Worm (Caenorhabditis elegans): ENCODE measurements around the gene fipp-1.

Gene fipp-1

DNA sequence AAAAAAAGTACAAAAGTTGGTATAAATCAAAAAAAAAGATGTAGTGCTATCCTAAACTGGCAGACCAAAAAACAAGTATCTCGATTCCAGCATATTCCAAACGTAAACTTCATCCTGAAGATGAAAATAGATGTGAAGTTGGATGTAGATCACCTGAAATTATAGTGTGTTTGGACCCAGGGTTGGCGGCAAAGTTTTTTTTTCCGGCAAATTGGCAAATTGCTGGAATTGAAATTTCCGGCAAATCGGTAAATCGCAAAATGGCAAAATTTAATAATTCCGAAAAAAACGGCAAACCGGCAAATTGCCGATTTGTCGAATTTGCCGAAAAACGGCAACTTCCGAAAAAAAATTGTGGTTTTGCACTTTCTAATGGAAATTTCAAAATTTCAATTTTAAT is 12.9 kb downstream of the fipp-1 start, which contains the start of gene F13A2.2:
Gene F13A2.2 (minus strand): TSS at position 101 of the 400 bp plus-strand sequence.
- TF ChIP-seq lin-13 (GFP tag; optimal IDR thresholded peaks at IDR 0.05) (no peak), sdz-12 (GFP tag; optimal IDR thresholded peaks at IDR 0.05) (no peak)

DNA sequence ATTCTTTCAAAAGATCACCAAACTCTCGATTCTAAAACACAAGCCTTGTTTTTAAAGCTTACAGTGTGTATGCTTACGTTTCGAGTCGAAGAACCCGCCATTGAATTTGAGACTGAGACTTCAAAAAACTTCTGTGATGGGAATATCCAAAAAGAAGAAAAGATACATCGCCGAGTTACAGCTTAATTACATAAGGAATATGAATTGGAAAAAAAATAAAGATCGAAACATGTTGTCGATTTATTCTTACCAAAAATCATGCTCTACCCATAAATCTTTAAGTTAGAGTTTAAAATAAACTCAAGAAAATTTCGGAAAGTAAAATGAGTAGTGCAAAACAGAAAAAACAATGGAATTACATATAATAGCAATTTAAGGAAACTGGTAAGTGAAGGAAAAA is 14.6 kb downstream of the fipp-1 start, which contains the start of gene F13A2.10:
Gene F13A2.10 (minus strand): TSS at position 101 of the 400 bp plus-strand sequence.
- no peak for TF ChIP-seq mep-1 (tag; optimal IDR thresholded peaks at IDR 0.05)
- peak; percentile 34 for TF ChIP-seq aha-1 (tag)
- TF ChIP-seq Y105C5A.15 (GFP tag; IDR thresholded peaks at IDR 0.05), result no peak

- no peak for TF ChIP-seq Y75B8A.6 (GFP tag; IDR thresholded peaks at IDR 0.05)
- TF ChIP-seq ceh-62 (tag; optimal IDR thresholded peaks at IDR 0.05), result no peak
- TF ChIP-seq unc-62 (GFP tag; optimal IDR thresholded peaks at IDR 0.05 in 1 of 2), result no peak
- no peak for TF ChIP-seq unc-62 (tag; optimal IDR thresholded peaks at IDR 0.05)
- TF ChIP-seq lin-38 (GFP tag; IDR thresholded peaks at IDR 0.05), result no peak
- no peak for TF ChIP-seq lin-29 (GFP tag; IDR thresholded peaks at IDR 0.05)
- TF ChIP-seq zfp-3 (GFP tag; conservative IDR thresholded peaks at IDR 0.05), result no peak
- no peak for TF ChIP-seq ztf-7 (tag; optimal IDR thresholded peaks at IDR 0.05)
Measured at ce11 chrV:4387402-4387801, 15.8 kb downstream of the fipp-1 start, which contains the start of gene F13A2.9. F13A2.9 (minus strand) TSS chrV:4387502.

DNA sequence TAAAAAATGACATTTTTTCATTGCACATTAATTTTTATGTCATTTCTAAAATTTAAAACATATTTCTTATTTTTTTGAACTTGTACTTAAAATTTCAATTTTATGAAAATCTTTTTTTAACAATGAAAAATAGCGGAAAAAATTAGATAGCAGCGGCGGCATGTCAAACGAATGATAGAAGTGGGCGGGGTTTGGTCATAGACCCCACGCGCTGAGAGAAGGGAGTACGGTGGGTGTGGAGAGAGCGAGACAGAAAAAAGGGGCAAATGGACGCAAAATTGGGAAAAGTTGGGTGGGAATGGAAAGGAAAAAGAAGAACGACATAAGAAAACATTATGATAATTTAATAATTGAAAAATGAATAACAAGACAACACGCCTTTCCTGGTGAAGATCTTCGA is 16.3 kb downstream of the fipp-1 start:
- TF ChIP-seq nhr-6 (tag; optimal IDR thresholded peaks at IDR 0.05) (no peak), dpl-1 (GFP tag; optimal IDR thresholded peaks at IDR 0.05) (no peak), zfp-3 (GFP tag; conservative IDR thresholded peaks at IDR 0.05) (no peak), aly-2 (tag; optimal IDR thresholded peaks at IDR 0.05) (no peak), ceh-44 (GFP tag; IDR thresholded peaks at IDR 0.05) (no peak), Y48G9A.11 (GFP tag; IDR thresholded peaks at IDR 0.05) (no peak), nhr-76 (tag; optimal IDR thresholded peaks at IDR 0.05) (no peak), vab-7 (GFP tag; IDR thresholded peaks at IDR 0.05) (no peak), mes-2 (tag; optimal IDR thresholded peaks at IDR 0.05; ENCODE audit: poor library complexity, severe bottlenecking) (no peak), F37D6.2 (tag; optimal IDR thresholded peaks at IDR 0.05) (no peak), lir-3 (tag; optimal IDR thresholded peaks at IDR 0.05) (no peak), zip-2 (tag; optimal IDR thresholded peaks at IDR 0.05) (no peak), skn-1 (tag; optimal IDR thresholded peaks at IDR 0.05) (no peak), lim-7 (GFP tag; IDR thresholded peaks at IDR 0.05) (no peak), ceh-82 (tag; optimal IDR thresholded peaks at IDR 0.05) (no peak), nhr-28 (tag; optimal IDR thresholded peaks at IDR 0.05) (no peak), dve-1 (tag; optimal IDR thresholded peaks at IDR 0.05; ENCODE audit: insufficient read depth) (no peak)

- TF ChIP-seq nhr-42 (GFP tag; IDR thresholded peaks at IDR 0.05), result no peak
- TF ChIP-seq zip-2 (tag; optimal IDR thresholded peaks at IDR 0.05), result no peak
Measured at ce11 chrV:4396257-4396656, 24.6 kb downstream of the fipp-1 start, which contains the start of gene F13A2.3. F13A2.3 (minus strand) TSS chrV:4396357.

- TF ChIP-seq aha-1 (tag) (peak; percentile 93), nhr-77 (tag; optimal IDR thresholded peaks at IDR 0.05) (no peak)
Measured at ce11 chrV:4398127-4398526, 26.5 kb downstream of the fipp-1 start.

DNA sequence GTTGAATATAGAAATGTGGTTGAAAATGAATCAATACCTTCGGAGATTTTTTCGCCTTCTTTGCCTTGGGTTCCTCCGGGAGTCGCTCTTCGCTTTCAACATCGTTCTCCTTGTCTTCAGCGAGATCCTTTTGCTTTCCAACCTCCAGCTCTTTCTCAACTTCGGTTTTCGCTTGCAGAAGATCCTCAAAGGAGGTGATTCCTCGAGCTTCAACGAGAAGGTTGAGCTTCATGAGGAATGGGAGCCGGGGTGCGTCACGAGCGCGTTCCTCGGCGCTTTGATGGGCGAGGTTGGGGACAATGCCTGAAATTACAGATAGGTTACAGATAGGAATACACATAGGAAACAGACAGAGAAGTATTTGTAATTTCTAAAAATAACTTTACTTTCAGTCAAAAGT is 27.3 kb downstream of the fipp-1 start:
- TF ChIP-seq dve-1 (tag; optimal IDR thresholded peaks at IDR 0.05; ENCODE audit: insufficient read depth) (no peak), set-16 (GFP tag; IDR thresholded peaks at IDR 0.05) (peak; percentile 61; the same call in 1 of the 2 replicates), ctbp-1 (GFP tag; IDR thresholded peaks at IDR 0.05) (no peak)

Measured in whole organism, L4 larva.